Comparison of ENCODE assay signal across 5 fruit fly cellular contexts in the genomic region with DNA sequence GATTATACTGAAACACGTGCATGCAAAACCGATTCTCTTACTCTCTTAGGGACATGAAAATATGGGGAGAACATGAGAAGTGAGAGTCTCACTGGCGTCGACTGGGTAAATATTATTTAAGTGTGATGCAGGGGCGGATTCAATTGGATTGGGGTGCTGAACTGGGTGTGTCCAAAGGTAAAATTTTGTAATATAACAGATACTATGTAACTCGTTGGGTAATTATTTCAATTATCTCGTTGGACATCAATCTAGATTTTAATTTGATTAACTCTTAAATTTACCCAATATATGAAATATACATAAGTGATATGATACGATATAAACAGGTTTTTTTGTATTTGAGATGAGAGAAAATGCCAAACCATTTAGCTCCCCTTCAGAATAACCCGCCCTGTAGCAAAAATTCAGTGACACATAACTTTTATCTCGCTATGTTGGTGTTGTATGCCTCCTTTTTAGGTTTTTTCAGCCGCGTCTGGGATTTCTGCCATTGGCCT.
TF ChIP-seq lines count a peak whose summit lies in the region.

No protein-coding gene starts in this region.

TF ChIP-seq in whole organism, adult, 20 proteins besides CTCF, POLR2A, EP300 and RAD21 (continued from another document):
- TF ChIP-seq Crg-1 (GFP tag; optimal IDR thresholded peaks at IDR 0.05; lab: Kevin White, UChicago) (peak; percentile 86), Mnt (GFP tag; optimal IDR thresholded peaks at IDR 0.05; lab: Kevin White, UChicago) (peak; percentile 78), CG12768 (GFP tag; optimal IDR thresholded peaks at IDR 0.05; lab: Kevin White, UChicago) (peak; percentile 93), cnc (optimal IDR thresholded peaks at IDR 0.05; lab: Kevin White, UChicago) (no peak)

TF ChIP-seq in whole organism, embryonic, 481 proteins besides CTCF, POLR2A, EP300 and RAD21 (continued from another document and continues in another):
- TF ChIP-seq CG14667 (GFP tag; IDR thresholded peaks at IDR 0.05; lab: Robert Waterston, UW) (no peak; the same call in 1 of the 2 replicates), Neu2 (GFP tag; optimal IDR thresholded peaks at IDR 0.05; lab: Kevin White, UChicago; ENCODE audit: borderline replicate concordance) (peak; percentile 64), Fer1 (GFP tag; optimal IDR thresholded peaks at IDR 0.05; lab: Kevin White, UChicago) (peak; percentile 95), CG15073 (GFP tag; optimal IDR thresholded peaks at IDR 0.05; lab: Kevin White, UChicago) (peak; percentile 23), Antp (GFP tag; optimal IDR thresholded peaks at IDR 0.05; lab: Kevin White, UChicago) (peak; percentile 89), CG9215 (GFP tag; IDR thresholded peaks at IDR 0.05; lab: Robert Waterston, UW) (peak; percentile 97), CG11504 (tag; optimal IDR thresholded peaks at IDR 0.05; lab: Kevin White, UChicago) (peak; percentile 93), sr (GFP tag; IDR thresholded peaks at IDR 0.05; lab: Robert Waterston, UW) (no peak; the same call in 1 of the 3 replicates), her (GFP tag; optimal IDR thresholded peaks at IDR 0.05; lab: Kevin White, UChicago) (peak; percentile 78), sisA (GFP tag; IDR thresholded peaks at IDR 0.05; lab: Robert Waterston, UW) (peak; percentile 90), CG10654 (GFP tag; optimal IDR thresholded peaks at IDR 0.05; lab: Kevin White, UChicago) (peak; percentile 90), twi (tag; optimal IDR thresholded peaks at IDR 0.05; lab: Kevin White, UChicago) (no peak), salm (tag; optimal IDR thresholded peaks at IDR 0.05; lab: Kevin White, UChicago) (peak; percentile 76), CG5953 (GFP tag; IDR thresholded peaks at IDR 0.05; lab: Robert Waterston, UW) (peak; percentile 78), kay (GFP tag; optimal IDR thresholded peaks at IDR 0.05; lab: Kevin White, UChicago) (peak; percentile 95), Sin3A (optimal IDR thresholded peaks at IDR 0.05; lab: Kevin White, UChicago) (no peak), trem (tag; optimal IDR thresholded peaks at IDR 0.05; lab: Kevin White, UChicago) (peak; percentile 46), CG32767 (GFP tag; IDR thresholded peaks at IDR 0.05; lab: Robert Waterston, UW) (peak; percentile 82), Gsc (GFP tag; IDR thresholded peaks at IDR 0.05; lab: Robert Waterston, UW) (no peak), ssp (GFP tag; IDR thresholded peaks at IDR 0.05; lab: Robert Waterston, UW) (peak; percentile 86), rib (GFP tag; IDR thresholded peaks at IDR 0.05; lab: Robert Waterston, UW) (peak; percentile 92), ase (GFP tag; IDR thresholded peaks at IDR 0.05; lab: Robert Waterston, UW) (peak; percentile 84; the same call in 2 of the 3 replicates), gce (GFP tag; IDR thresholded peaks at IDR 0.05; lab: Robert Waterston, UW) (peak; percentile 73; the same call in 1 of the 3 replicates), CG9932 (GFP tag; IDR thresholded peaks at IDR 0.05; lab: Robert Waterston, UW) (peak; percentile 98), CG3847 (GFP tag; IDR thresholded peaks at IDR 0.05; lab: Robert Waterston, UW) (peak; percentile 97), CG6854 (GFP tag; optimal IDR thresholded peaks at IDR 0.05; lab: Kevin White, UChicago) (peak; percentile 85), Drgx (GFP tag; IDR thresholded peaks at IDR 0.05; lab: Robert Waterston, UW) (no peak; the same call in 1 of the 2 replicates), CG7357 (GFP tag; IDR thresholded peaks at IDR 0.05; lab: Robert Waterston, UW) (peak; percentile 89), Dp (GFP tag; optimal IDR thresholded peaks at IDR 0.05; lab: Kevin White, UChicago) (no peak), dimm (GFP tag; IDR thresholded peaks at IDR 0.05; lab: Robert Waterston, UW) (peak; percentile 62)

TF ChIP-seq in whole organism, prepupa, 60 proteins besides CTCF, POLR2A, EP300 and RAD21 (continued from another document and continues in another):
- peak; percentile 82 for TF ChIP-seq CG4318 (GFP tag; optimal IDR thresholded peaks at IDR 0.05; lab: Kevin White, UChicago)
- TF ChIP-seq Blimp-1 (GFP tag; optimal IDR thresholded peaks at IDR 0.05; lab: Kevin White, UChicago) = peak; percentile 80
- TF ChIP-seq Hr38 (GFP tag; optimal IDR thresholded peaks at IDR 0.05; lab: Kevin White, UChicago) = no peak
- peak; percentile 92 for TF ChIP-seq Hr39 (GFP tag; optimal IDR thresholded peaks at IDR 0.05; lab: Kevin White, UChicago)
- peak; percentile 85 for TF ChIP-seq Sox15 (GFP tag; optimal IDR thresholded peaks at IDR 0.05; lab: Kevin White, UChicago)
- peak; percentile 93 for TF ChIP-seq Sox102F (GFP tag; optimal IDR thresholded peaks at IDR 0.05; lab: Kevin White, UChicago)
- peak; percentile 89 for TF ChIP-seq CG3032 (tag; optimal IDR thresholded peaks at IDR 0.05; lab: Kevin White, UChicago)
- TF ChIP-seq CG15336 (GFP tag; IDR thresholded peaks at IDR 0.05; lab: Robert Waterston, UW) = peak; percentile 84
- no peak; the same call in none of the 3 replicates for TF ChIP-seq CG8119 (GFP tag; IDR thresholded peaks at IDR 0.05; lab: Robert Waterston, UW)
- peak in 1 of 2 experiments; percentile 87 for TF ChIP-seq salr (GFP tag; optimal IDR thresholded peaks at IDR 0.05; lab: Kevin White, UChicago)
- TF ChIP-seq CG3919 (GFP tag; optimal IDR thresholded peaks at IDR 0.05; lab: Kevin White, UChicago) = peak; percentile 95
- TF ChIP-seq Eip75B (GFP tag; optimal IDR thresholded peaks at IDR 0.05; lab: Kevin White, UChicago) = peak; percentile 92
- TF ChIP-seq Eip78C (GFP tag; lab: Kevin White, UChicago) = peak; percentile 98
- peak; percentile 94 for TF ChIP-seq CG31627 (GFP tag; optimal IDR thresholded peaks at IDR 0.05; lab: Kevin White, UChicago)
- TF ChIP-seq topi (GFP tag; optimal IDR thresholded peaks at IDR 0.05; lab: Kevin White, UChicago) = peak; percentile 94
- peak; percentile 94 for TF ChIP-seq esn (GFP tag; optimal IDR thresholded peaks at IDR 0.05; lab: Kevin White, UChicago)
- TF ChIP-seq OdsH (GFP tag; optimal IDR thresholded peaks at IDR 0.05; lab: Kevin White, UChicago) = peak; percentile 92
- peak; percentile 80 for TF ChIP-seq CG6854 (GFP tag; optimal IDR thresholded peaks at IDR 0.05; lab: Kevin White, UChicago)
- peak; percentile 90 for TF ChIP-seq Gug (GFP tag; IDR thresholded peaks at IDR 0.05; lab: Robert Waterston, UW)
- peak; percentile 91 for TF ChIP-seq CG10669 (GFP tag; optimal IDR thresholded peaks at IDR 0.05; lab: Kevin White, UChicago)
- peak; percentile 89 for TF ChIP-seq acj6 (GFP tag; optimal IDR thresholded peaks at IDR 0.05; lab: Kevin White, UChicago)
- TF ChIP-seq dac (GFP tag; optimal IDR thresholded peaks at IDR 0.05; lab: Kevin White, UChicago) = peak; percentile 70
- TF ChIP-seq Smox (GFP tag; optimal IDR thresholded peaks at IDR 0.05; lab: Kevin White, UChicago) = peak; percentile 90
- TF ChIP-seq CG34406 (GFP tag; optimal IDR thresholded peaks at IDR 0.05; lab: Kevin White, UChicago) = peak; percentile 91
- TF ChIP-seq CG32006 (GFP tag; optimal IDR thresholded peaks at IDR 0.05; lab: Kevin White, UChicago) = peak; percentile 89
- peak; percentile 90 for TF ChIP-seq CG8632 (GFP tag; optimal IDR thresholded peaks at IDR 0.05; lab: Kevin White, UChicago)
- peak; percentile 91 for TF ChIP-seq lz (GFP tag; optimal IDR thresholded peaks at IDR 0.05; lab: Kevin White, UChicago)
- TF ChIP-seq cyc (GFP tag; optimal IDR thresholded peaks at IDR 0.05; lab: Kevin White, UChicago) = peak; percentile 92
- TF ChIP-seq fkh (GFP tag; optimal IDR thresholded peaks at IDR 0.05; lab: Kevin White, UChicago) = peak; percentile 99
- peak; percentile 93 for TF ChIP-seq CG10631 (GFP tag; optimal IDR thresholded peaks at IDR 0.05; lab: Kevin White, UChicago)
- peak; percentile 53 for TF ChIP-seq Eip93F (GFP tag; optimal IDR thresholded peaks at IDR 0.05; lab: Kevin White, UChicago)

TF ChIP-seq in whole organism, pupa, 21 proteins besides CTCF, POLR2A, EP300 and RAD21 (continued from another document):
- peak; percentile 59 for TF ChIP-seq EcR (GFP tag; optimal IDR thresholded peaks at IDR 0.05; lab: Kevin White, UChicago)
- peak; percentile 87 for TF ChIP-seq Pif1B (GFP tag; optimal IDR thresholded peaks at IDR 0.05; lab: Kevin White, UChicago)

TF ChIP-seq in whole organism, wandering third instar larva, 38 proteins besides CTCF, POLR2A, EP300 and RAD21 (continued from another document):
- no peak for TF ChIP-seq lola (GFP tag; optimal IDR thresholded peaks at IDR 0.05; lab: Kevin White, UChicago)
- TF ChIP-seq Hnf4 (GFP tag; optimal IDR thresholded peaks at IDR 0.05; lab: Kevin White, UChicago) = peak; percentile 89
- TF ChIP-seq jim (GFP tag; optimal IDR thresholded peaks at IDR 0.05; lab: Kevin White, UChicago) = peak; percentile 75
- no peak for TF ChIP-seq pan (optimal IDR thresholded peaks at IDR 0.05; lab: Kevin White, UChicago)
- TF ChIP-seq Vsx2 (GFP tag; optimal IDR thresholded peaks at IDR 0.05; lab: Kevin White, UChicago; ENCODE audit: partially characterized antibody) = peak; percentile 21
- TF ChIP-seq ey (GFP tag; optimal IDR thresholded peaks at IDR 0.05; lab: Kevin White, UChicago) = peak; percentile 92
- peak; percentile 91 for TF ChIP-seq br (GFP tag; optimal IDR thresholded peaks at IDR 0.05; lab: Kevin White, UChicago)
- TF ChIP-seq HLH106 (tag; optimal IDR thresholded peaks at IDR 0.05; lab: Kevin White, UChicago) = peak; percentile 87
- no peak for TF ChIP-seq Hr78 (GFP tag; optimal IDR thresholded peaks at IDR 0.05; lab: Kevin White, UChicago)
- peak; percentile 92 for TF ChIP-seq woc (GFP tag; optimal IDR thresholded peaks at IDR 0.05; lab: Kevin White, UChicago)
- peak; percentile 85 for TF ChIP-seq CG9705 (GFP tag; optimal IDR thresholded peaks at IDR 0.05; lab: Kevin White, UChicago)
- no peak for TF ChIP-seq Dfd (GFP tag; optimal IDR thresholded peaks at IDR 0.05; lab: Kevin White, UChicago)
- peak; percentile 87 for TF ChIP-seq sage (GFP tag; optimal IDR thresholded peaks at IDR 0.05; lab: Kevin White, UChicago)
- TF ChIP-seq psq (GFP tag; optimal IDR thresholded peaks at IDR 0.05; lab: Kevin White, UChicago) = peak; percentile 91
- peak; percentile 92 for TF ChIP-seq rgr (GFP tag; optimal IDR thresholded peaks at IDR 0.05; lab: Kevin White, UChicago)
- peak; percentile 43 for TF ChIP-seq GATAd (GFP tag; optimal IDR thresholded peaks at IDR 0.05; lab: Kevin White, UChicago)
- TF ChIP-seq CG32264 (GFP tag; optimal IDR thresholded peaks at IDR 0.05; lab: Kevin White, UChicago) = peak; percentile 81
- TF ChIP-seq Mio (GFP tag; optimal IDR thresholded peaks at IDR 0.05; lab: Kevin White, UChicago) = peak; percentile 45
- TF ChIP-seq CrebA (GFP tag; optimal IDR thresholded peaks at IDR 0.05; lab: Kevin White, UChicago; ENCODE audit: borderline replicate concordance) = no peak
TF ChIP-seq in whole organism, wandering third instar larva: peak in this region for 29.
